Fruit fly (Drosophila melanogaster) whole organism: Measurements from ENCODE around the gene CG31008.

Source experiments
- CG8478 ChIP-seq: fragments of >200 bp; optimal IDR thresholded peaks from 2 replicates; lab custom pipeline; 2018; ENCODE audit warnings: inconsistent platforms
- Dll ChIP-seq: fragments of >200 bp; optimal IDR thresholded peaks from 2 replicates; lab custom pipeline; 2017
- EcR ChIP-seq, 2 experiments: fragments of >200 bp; optimal IDR thresholded peaks; 2 replicates each; lab custom pipeline; 2017; ENCODE audit warnings: missing biosample characterization in 2 of 2, missing genetic modification characterization in 2 of 2, missing genetic modification reagents in 2 of 2
- pan ChIP-seq: fragments of >200 bp; optimal IDR thresholded peaks from 2 replicates; lab custom pipeline; 2017
- psq ChIP-seq: fragments of >200 bp; optimal IDR thresholded peaks from 2 replicates; lab custom pipeline; 2017
- usp ChIP-seq: fragments of >200 bp; optimal IDR thresholded peaks from 2 replicates; lab custom pipeline; 2017; ENCODE audit warnings: missing biosample characterization, missing genetic modification characterization, mixed read lengths

Gene CG31008

DNA sequence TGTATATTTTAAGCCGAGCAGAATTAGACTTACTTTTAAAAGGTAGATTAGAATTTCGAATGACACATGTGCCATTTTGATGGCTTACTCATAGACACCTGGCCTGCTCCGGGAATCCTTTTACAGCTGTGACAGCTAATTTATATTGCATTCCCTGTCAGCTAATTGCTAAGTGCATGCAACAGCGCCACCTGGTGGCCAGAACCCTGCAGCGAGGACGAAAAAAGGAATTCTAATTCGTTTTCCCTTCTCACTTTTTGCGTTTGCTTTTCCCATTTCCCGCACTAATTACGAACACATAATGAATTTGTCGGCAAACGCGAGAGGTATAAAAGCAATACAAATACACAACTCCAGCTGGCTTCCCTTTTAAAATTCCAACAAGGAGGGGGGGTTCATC, at the start of gene CG31008:
CG31008 (minus strand) TSS at position 59 of the 400 bp plus-strand sequence.
- TF ChIP-seq psq, result no peak
- no peak for TF ChIP-seq Dll (lab: Kevin White, UChicago)
- no peak for TF ChIP-seq EcR (GFP tag; optimal IDR thresholded peaks at IDR 0.05; lab: Kevin White, UChicago)
- TF ChIP-seq usp, result no peak
- no peak for TF ChIP-seq CG8478 (lab: Kevin White, UChicago)
- TF ChIP-seq pan (lab: Kevin White, UChicago), result no peak

DNA sequence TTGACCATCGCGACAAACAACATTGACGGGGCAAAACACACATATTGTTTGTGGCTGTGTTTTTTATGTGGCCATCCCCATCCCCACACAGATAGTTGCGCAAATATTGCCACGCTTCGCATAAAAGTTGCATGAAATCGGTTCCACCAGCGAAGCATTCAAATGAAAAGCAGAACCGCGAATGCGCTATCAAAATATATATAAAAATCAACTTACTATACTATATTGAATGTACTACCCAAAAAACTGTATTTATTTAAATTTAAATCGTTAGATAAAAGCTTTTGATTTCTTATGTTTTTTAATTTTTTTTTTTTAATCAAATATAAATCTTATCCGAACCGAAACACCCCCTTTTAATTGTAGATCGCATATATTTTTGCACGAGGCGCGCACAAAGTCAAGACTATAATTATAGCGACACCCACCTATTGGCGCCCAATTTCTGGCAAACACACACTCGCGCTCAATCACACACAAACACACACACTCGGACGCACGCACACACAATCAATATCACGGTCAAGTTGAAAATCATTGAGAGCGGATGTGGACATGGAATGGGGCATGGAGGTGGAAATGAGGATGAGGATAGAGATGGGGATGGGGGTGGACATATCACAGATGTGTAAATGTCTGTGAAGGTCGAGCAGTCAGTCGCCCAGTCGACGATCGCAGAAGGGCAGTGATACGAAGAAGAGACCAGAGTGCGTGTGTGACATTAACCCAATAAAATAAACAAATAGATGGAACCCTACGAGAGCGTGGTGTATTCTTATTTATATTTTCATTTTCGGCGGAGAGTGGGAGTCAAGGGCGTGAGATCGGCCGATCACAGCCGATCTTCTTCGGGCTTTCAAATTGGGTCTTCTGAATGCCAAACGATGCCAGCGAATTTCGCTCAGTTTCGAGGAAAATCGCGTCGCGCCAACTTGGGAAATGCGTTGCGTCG, 48.9 kb upstream of the CG31008 start, which contains the start of gene CanA1:
CanA1 (plus strand) TSS at position 902 of the 952 bp plus-strand sequence.
- no peak for TF ChIP-seq psq

DNA sequence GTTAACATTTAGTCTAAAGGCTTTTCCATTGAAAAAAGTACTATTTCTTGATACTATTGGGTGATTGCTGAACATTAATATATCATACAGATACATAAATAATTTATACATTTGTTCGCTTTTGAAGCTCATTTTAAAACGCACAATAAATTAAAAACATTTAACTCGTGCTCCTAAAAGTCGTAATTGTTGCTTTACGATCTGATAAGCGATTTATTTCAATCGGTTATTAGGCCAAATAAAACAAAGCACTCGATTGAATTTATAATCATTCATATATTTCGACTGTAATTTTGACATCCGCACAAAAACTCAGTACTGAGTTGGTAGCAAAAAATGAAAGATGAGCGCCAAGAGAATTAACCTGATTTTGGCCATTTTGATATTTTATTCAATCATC, 45.2 kb upstream of the CG31008 start, which contains the start of gene CG33773:
CG33773 (plus strand) TSS at position 301 of the 400 bp plus-strand sequence.
- TF ChIP-seq CG8478 (lab: Kevin White, UChicago), result no peak
- TF ChIP-seq usp, result no peak
- TF ChIP-seq Dll (lab: Kevin White, UChicago), result no peak
- no peak for TF ChIP-seq psq
- no peak for TF ChIP-seq EcR (GFP tag; optimal IDR thresholded peaks at IDR 0.05; lab: Kevin White, UChicago)
- TF ChIP-seq pan (lab: Kevin White, UChicago), result no peak

DNA sequence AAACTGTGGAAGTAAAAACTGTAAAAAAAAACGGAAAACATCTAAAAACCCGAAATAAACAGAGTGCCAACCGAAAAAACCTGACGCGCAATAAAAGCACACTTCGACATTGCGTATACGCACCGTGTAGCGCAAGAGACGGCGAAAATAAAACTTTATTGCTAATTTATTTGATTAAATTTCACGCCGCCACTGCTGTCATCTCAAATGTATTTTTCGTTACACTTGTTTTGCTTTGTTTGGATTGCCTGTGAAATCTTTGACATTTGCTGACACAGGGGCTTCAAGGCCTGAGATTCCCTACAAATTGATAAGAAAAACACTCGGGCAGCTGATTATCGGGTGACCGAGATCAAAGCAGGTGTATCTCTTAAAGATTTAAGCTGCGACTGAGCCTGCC, 31.0 kb upstream of the CG31008 start:
- no peak for TF ChIP-seq Dll (lab: Kevin White, UChicago)
- TF ChIP-seq CG8478 (lab: Kevin White, UChicago), result no peak
- no peak for TF ChIP-seq EcR (GFP tag; optimal IDR thresholded peaks at IDR 0.05; lab: Kevin White, UChicago)
- no peak for TF ChIP-seq usp
- TF ChIP-seq psq, result no peak
- no peak for TF ChIP-seq pan (lab: Kevin White, UChicago)

DNA sequence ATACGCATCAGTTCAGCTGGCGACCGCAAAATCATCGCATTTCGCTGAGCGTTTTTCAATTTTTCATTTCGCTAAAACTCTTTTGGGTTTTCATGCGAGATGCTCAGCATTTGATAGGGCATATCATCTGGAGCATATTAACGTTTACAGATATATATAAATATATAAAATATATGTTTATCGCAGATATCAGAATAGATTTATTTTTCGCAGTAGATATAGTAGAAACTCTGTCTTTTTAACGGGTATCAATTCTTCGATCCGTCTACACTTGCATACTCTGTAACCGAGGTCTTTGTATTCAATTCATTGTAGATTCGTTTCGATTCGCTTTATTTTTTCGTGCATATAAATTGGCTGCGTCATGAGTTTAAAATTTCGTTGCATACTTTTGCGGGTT, 29.9 kb upstream of the CG31008 start:
- TF ChIP-seq psq (no peak), EcR (GFP tag; optimal IDR thresholded peaks at IDR 0.05; lab: Kevin White, UChicago) (no peak), CG8478 (lab: Kevin White, UChicago) (no peak), Dll (lab: Kevin White, UChicago) (no peak), usp (no peak), pan (lab: Kevin White, UChicago) (no peak)

DNA sequence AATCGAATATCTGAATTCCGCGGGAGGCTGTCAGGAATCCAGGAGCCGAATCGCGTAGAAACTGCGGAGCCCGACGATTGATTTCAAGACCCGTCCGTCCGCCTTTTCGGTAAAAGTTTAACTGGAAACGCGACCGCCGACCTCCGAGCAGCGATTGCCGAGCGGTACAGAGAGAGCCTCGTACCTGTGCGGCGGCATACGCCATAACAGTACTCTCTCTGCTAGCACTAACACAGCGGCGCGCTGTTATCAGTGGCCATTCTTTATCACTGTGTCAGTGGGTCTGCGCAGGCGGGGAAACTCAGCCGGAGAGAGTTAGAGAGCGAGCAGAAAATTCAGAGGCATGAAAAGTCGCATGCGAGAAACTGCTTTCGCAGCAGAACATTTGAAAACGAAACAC, 26.9 kb upstream of the CG31008 start, which contains the start of gene 5-HT7:
5-HT7 (minus strand) TSS at position 161 of the 400 bp plus-strand sequence.
- TF ChIP-seq psq (no peak), EcR (GFP tag; optimal IDR thresholded peaks at IDR 0.05; lab: Kevin White, UChicago) (no peak), Dll (lab: Kevin White, UChicago) (no peak), usp (no peak), pan (lab: Kevin White, UChicago) (no peak), CG8478 (lab: Kevin White, UChicago) (no peak)

DNA sequence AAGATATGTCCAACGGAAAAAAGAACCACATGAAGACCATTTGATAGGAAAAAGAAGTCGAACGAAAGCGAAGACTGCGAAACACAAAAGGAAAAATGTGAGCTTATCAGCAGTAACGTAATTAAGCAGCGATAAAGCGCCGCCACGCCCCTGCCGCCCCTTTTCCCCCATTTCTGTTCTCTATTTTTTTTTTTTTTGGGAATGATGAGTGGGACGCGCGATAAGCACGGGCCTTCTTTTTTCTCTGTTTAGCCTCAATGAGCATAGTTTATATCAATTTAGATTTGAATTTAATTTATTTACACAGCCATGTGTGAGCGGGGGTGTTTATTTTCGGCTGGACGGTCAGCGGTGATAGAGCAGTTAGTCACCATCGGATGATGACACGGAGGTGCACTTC, 20.3 kb upstream of the CG31008 start:
- TF ChIP-seq CG8478 (lab: Kevin White, UChicago) (no peak), EcR (GFP tag; optimal IDR thresholded peaks at IDR 0.05; lab: Kevin White, UChicago) (no peak), psq (no peak), pan (lab: Kevin White, UChicago) (no peak), usp (no peak), Dll (lab: Kevin White, UChicago) (no peak)

DNA sequence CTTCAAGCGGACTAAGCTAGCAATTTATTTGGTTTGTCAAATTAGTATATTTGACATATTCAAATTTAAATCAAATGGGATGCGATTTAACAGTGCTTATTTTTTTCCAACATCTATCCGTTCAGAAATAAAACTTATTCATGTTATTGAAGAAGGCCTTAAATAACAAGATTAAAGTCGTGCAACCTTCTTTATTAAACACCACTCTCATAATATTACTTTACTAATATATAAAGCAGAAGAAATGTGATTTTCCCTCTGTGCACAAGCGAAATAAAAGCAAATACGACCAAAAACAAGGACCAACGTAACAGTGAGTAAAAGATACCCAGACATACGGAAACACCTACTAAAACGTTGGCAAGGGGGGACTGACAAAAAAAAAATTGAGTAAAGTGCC, 16.8 kb upstream of the CG31008 start:
- TF ChIP-seq usp, result no peak
- TF ChIP-seq pan (lab: Kevin White, UChicago), result no peak
- TF ChIP-seq Dll (lab: Kevin White, UChicago), result no peak
- TF ChIP-seq EcR (GFP tag; optimal IDR thresholded peaks at IDR 0.05; lab: Kevin White, UChicago), result no peak
- TF ChIP-seq CG8478 (lab: Kevin White, UChicago), result no peak
- TF ChIP-seq psq, result no peak

DNA sequence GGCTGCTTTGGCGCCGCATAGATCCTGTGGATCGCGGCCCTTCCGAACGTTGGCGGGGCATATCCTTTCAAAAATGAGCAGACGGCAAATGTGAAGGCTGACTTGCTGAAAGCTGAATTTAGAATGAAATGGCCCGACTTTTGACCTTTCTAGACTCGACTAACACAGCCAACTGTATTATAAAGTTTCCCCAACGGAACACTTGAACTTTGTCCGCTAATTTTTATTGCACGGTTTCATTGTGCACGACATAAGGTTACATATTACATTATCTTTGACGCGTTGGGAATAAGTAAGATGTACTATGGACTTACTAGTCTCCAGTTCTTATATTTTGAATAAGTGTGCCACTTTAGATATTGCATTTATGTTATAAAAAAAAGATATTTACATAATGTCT, 2.6 kb upstream of the CG31008 start, which contains the start of gene CG31007:
CG31007 (minus strand) TSS at position 101 of the 400 bp plus-strand sequence.
- TF ChIP-seq CG8478 (lab: Kevin White, UChicago) (no peak), Dll (lab: Kevin White, UChicago) (no peak), pan (lab: Kevin White, UChicago) (no peak), EcR (GFP tag; optimal IDR thresholded peaks at IDR 0.05; lab: Kevin White, UChicago) (no peak), usp (no peak), psq (no peak)

DNA sequence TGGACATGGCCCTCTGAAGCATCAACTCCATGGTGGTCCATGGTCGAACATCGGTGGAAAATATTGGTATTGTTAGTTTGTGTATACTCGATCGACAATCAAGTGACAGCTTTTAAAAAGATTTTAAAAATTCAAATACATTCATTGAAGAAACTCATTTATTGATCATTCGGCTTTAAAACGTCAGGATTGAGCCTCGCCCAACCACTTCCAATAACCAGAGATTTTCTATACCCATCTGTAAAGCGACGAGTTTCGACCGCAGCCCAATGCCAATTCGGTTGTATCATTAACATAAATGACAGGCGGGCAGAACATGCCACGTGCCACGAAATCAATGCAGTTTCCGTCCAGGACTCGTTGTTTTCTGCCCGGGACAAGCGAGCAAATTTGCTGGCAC, 25.6 kb downstream of the CG31008 start, which contains the start of gene Ctr1C:
Ctr1C (minus strand) TSS at position 101 of the 400 bp plus-strand sequence.
- TF ChIP-seq pan (lab: Kevin White, UChicago), result no peak
- TF ChIP-seq Dll (lab: Kevin White, UChicago), result no peak
- no peak for TF ChIP-seq CG8478 (lab: Kevin White, UChicago)
- TF ChIP-seq usp, result no peak
- TF ChIP-seq EcR (GFP tag; optimal IDR thresholded peaks at IDR 0.05; lab: Kevin White, UChicago), result no peak
- TF ChIP-seq psq, result no peak

DNA sequence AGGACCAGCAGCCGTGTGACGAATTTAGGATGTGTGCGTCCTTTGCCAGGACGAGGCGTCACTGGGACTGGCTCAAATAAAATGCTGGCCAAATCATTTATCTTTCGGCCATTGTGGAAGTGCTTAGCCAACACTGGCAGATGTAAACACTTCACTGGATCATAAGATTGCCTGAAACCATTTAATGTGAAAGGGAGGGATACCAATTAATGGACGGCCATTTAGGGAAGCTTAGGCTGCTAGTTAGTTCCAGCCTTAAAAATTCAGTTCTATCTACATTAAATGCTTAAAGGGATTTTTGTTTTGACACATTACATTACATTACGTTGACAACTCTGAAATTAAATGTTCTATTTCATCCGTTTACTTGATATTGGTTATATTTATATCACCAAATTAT, 30.4 kb downstream of the CG31008 start, which contains the start of gene CG15548:
CG15548 (plus strand) TSS at position 301 of the 400 bp plus-strand sequence.
- TF ChIP-seq pan (lab: Kevin White, UChicago), result no peak
- TF ChIP-seq Dll (lab: Kevin White, UChicago), result no peak
- no peak for TF ChIP-seq EcR (GFP tag; optimal IDR thresholded peaks at IDR 0.05; lab: Kevin White, UChicago)
- TF ChIP-seq CG8478 (lab: Kevin White, UChicago), result no peak
- no peak for TF ChIP-seq psq
- no peak for TF ChIP-seq usp

DNA sequence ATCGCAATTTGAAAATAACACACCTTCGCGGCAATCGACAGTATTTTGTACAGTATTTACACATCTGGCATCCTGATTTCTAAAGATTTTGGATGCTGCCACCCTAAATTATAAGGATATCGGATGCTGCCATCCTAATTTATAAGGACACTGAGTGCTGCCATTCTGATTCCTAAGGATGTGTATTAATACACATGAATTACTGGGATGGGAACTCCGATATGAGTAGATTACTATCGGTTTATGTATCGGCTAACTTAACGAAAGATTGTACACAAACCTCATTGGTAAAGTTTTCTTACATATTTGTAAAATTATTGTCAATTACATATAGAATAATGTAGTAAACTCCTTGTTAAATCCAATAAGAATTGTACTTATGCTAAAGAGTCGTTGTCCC, 43.5 kb downstream of the CG31008 start:
- TF ChIP-seq psq (no peak), EcR (GFP tag; optimal IDR thresholded peaks at IDR 0.05; lab: Kevin White, UChicago) (no peak), pan (lab: Kevin White, UChicago) (no peak), usp (no peak)
